Worm (Caenorhabditis elegans) whole organism, early embryonic: ENCODE measurements around the gene F19F10.1.

Experiments
- B0310.2 ChIP-seq: sonication (generic microtip); optimal IDR thresholded peaks from 2 replicates; lab custom pipeline; 2016; ENCODE audit warnings: mild to moderate bottlenecking, missing genetic modification characterization, missing compliant biosample characterization
- F13C5.2 ChIP-seq: sonication (generic microtip); optimal IDR thresholded peaks from 2 replicates; lab custom pipeline; 2017; ENCODE audit warnings: mild to moderate bottlenecking, missing genetic modification characterization, inconsistent platforms, missing compliant biosample characterization
- aly-1 ChIP-seq: sonication (generic microtip); optimal IDR thresholded peaks from 2 replicates; lab custom pipeline; 2016; ENCODE audit warnings: missing genetic modification characterization, missing compliant biosample characterization
- ama-1 ChIP-seq: fragments of 150-350 bp; optimal IDR thresholded peaks from 2 replicates; lab custom pipeline; 2014
- ceh-13 ChIP-seq: fragments of 200-800 bp; sonication (Bioruptor generic); optimal IDR thresholded peaks from 2 replicates; lab custom pipeline; 2018; ENCODE audit warnings: mild to moderate bottlenecking, missing genetic modification characterization, missing compliant biosample characterization
- ceh-36 ChIP-seq: sonication (generic microtip); optimal IDR thresholded peaks from 2 replicates; lab custom pipeline; 2016; ENCODE audit warnings: missing genetic modification characterization, inconsistent platforms, missing compliant biosample characterization
- ets-7 ChIP-seq: sonication (generic microtip); optimal IDR thresholded peaks from 2 replicates; lab custom pipeline; 2016; ENCODE audit warnings: missing genotype, missing genetic modification characterization, missing compliant biosample characterization
- flt-1 ChIP-seq: fragments of 200-800 bp; sonication (Bioruptor generic); IDR thresholded peaks from 2 replicates; pipeline ENCODE4 v1.3.6; 2022; ENCODE audit warnings: missing genetic modification characterization, missing compliant biosample characterization
- hmbx-1 ChIP-seq: sonication (generic microtip); optimal IDR thresholded peaks from 2 replicates; lab custom pipeline; 2016; ENCODE audit warnings: mild to moderate bottlenecking, missing genetic modification characterization, missing compliant biosample characterization
- hmg-4 ChIP-seq: fragments of 200-800 bp; sonication (Bioruptor generic); optimal IDR thresholded peaks from 2 replicates; lab custom pipeline; 2018; ENCODE audit warnings: mild to moderate bottlenecking, missing genetic modification characterization, missing compliant biosample characterization
- hnd-1 ChIP-seq: sonication (generic microtip); optimal IDR thresholded peaks from 2 replicates; lab custom pipeline; 2016; ENCODE audit warnings: missing genetic modification characterization, missing compliant biosample characterization
- pes-1 ChIP-seq: fragments of 200-800 bp; sonication (Bioruptor generic); IDR thresholded peaks from 2 replicates; pipeline ENCODE4 v1.3.6; 2022; ENCODE audit warnings: missing genetic modification reagents, missing genetic modification characterization, missing compliant biosample characterization
- scrt-1 ChIP-seq: fragments of 200-800 bp; sonication (Bioruptor generic); IDR thresholded peaks from 2 replicates; pipeline ENCODE4 v1.3.6; 2022; ENCODE audit warnings: missing genetic modification characterization, missing compliant biosample characterization
- sea-1 ChIP-seq: fragments of 200-800 bp; sonication (Bioruptor generic); conservative IDR thresholded peaks from 2 replicates; pipeline ENCODE4 v1.3.6; 2022; ENCODE audit warnings: missing genetic modification characterization, missing compliant biosample characterization
- tbx-11 ChIP-seq: fragments of 200-800 bp; sonication (Bioruptor generic); IDR thresholded peaks from 2 replicates; pipeline ENCODE4 v1.3.6; 2022; ENCODE audit warnings: missing genetic modification characterization, missing compliant biosample characterization
- tbx-37 ChIP-seq: fragments of 200-800 bp; sonication (Bioruptor generic); conservative IDR thresholded peaks from 2 replicates; pipeline ENCODE4 v1.3.6; 2022; ENCODE audit warnings: missing genetic modification reagents, missing genetic modification characterization, missing compliant biosample characterization
- tra-4 ChIP-seq: sonication (generic microtip); optimal IDR thresholded peaks from 2 replicates; lab custom pipeline; 2017; ENCODE audit warnings: missing genetic modification characterization, missing compliant biosample characterization

The F19F10.1 gene

DNA sequence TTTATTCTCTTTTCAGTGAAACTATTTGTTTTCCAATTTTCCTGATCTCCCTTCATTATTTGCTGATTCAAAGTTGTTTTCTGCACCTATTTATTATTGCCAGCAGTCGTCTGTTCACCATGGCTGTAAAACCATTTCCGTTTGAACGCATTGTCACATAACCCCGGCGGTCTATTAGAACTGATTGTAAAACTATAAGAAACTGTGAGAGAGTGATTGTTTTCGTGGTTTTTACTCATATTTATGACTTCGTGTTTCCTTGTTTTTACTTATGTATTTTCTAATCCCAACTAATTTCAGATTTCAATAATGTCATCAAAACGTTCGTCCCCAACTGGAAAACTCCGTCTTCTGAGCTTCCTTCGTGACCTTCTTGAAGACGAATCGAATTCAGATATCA lies at the start of gene F19F10.1:
Gene F19F10.1, plus strand, starts transcription at position 301 of the 400 bp plus-strand sequence.
- no peak for TF ChIP-seq hnd-1 (tag; lab: Kevin White, UChicago)

DNA sequence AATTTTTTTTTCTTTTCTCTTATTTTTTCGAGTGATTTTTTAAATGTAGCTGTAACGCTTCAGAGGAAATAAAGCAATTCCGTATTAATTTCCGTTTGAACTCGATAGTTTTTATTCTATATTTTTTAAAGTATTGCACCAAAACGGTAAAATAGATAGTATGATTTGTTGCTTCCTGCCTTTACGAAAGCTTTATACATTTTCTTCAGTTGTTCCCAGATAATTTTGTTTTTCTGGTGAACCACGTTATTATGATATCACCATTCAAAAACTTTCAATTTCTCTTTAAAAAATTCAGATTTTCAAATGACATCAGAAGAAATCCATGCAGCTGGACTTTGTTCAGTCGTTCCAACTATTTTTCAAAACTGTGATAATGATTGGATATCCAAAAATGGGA lies 48.1 kb upstream of the F19F10.1 start, which contains the start of gene srb-18:
Gene srb-18, plus strand, starts transcription at position 301 of the 400 bp plus-strand sequence.
- no peak for TF ChIP-seq B0310.2 (tag; lab: Kevin White, UChicago)
- no peak for TF ChIP-seq sea-1 (GFP tag; lab: Robert Waterston, UW)
- TF ChIP-seq ceh-36 (tag; lab: Kevin White, UChicago) = no peak
- no peak for TF ChIP-seq scrt-1 (GFP tag; lab: Robert Waterston, UW)
- TF ChIP-seq ets-7 = no peak
- no peak for TF ChIP-seq hmbx-1 (tag; lab: Kevin White, UChicago)

DNA sequence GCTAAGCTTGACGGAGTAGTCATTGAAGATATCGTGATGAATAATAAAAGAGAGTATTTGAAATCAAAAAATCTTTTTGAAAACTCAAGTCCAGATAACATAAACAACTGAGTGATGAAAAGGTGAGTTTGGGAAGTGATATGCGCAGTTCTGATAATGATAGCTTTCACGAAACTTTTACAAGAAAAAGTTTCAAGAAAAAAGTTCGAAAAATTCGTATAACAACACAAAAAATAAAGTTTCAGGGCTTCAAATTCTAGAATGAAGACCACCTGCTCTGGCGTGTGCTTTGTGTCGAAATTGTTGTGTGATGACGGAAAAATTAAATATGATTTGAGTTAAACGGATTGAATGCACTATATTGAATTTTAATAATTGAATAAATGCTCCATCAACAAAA lies 43.0 kb upstream of the F19F10.1 start, which contains the start of gene srb-19:
Gene srb-19, minus strand, starts transcription at position 101 of the 400 bp plus-strand sequence.
- TF ChIP-seq aly-1 (tag; lab: Kevin White, UChicago) (no peak), tra-4 (no peak), ceh-13 (GFP tag; lab: Kevin White, UChicago) (no peak), sea-1 (GFP tag; lab: Robert Waterston, UW) (no peak), ets-7 (no peak), hmbx-1 (tag; lab: Kevin White, UChicago) (no peak), F13C5.2 (tag; lab: Kevin White, UChicago) (no peak), hmg-4 (GFP tag; lab: Kevin White, UChicago) (no peak), flt-1 (GFP tag; lab: Robert Waterston, UW) (no peak), ceh-36 (tag; lab: Kevin White, UChicago) (no peak)

DNA sequence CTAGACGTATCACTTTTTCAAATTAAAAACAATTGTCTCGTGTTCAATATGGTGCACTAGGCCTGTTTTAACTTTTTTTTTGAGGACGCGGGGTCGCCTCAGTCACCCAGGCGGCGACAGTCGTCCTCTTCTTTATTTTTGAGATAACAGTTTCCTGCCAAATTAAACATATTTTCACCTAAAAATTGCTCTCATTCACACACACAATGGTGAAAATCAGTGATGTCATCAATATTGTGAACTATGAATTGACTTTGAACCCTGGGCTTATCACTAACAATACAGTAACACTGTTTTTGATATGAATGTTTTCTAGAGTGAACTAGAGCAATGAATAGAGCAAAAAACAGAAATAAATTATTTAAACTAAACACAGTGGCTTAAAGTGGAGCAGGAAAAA lies 41.7 kb upstream of the F19F10.1 start:
- TF ChIP-seq tbx-11 (GFP tag; lab: Robert Waterston, UW) (no peak), tra-4 (no peak), aly-1 (tag; lab: Kevin White, UChicago) (no peak), ceh-13 (GFP tag; lab: Kevin White, UChicago) (no peak), flt-1 (GFP tag; lab: Robert Waterston, UW) (no peak), scrt-1 (GFP tag; lab: Robert Waterston, UW) (no peak), ets-7 (no peak), hmg-4 (GFP tag; lab: Kevin White, UChicago) (no peak), ama-1 (lab: Kevin White, UChicago) (no peak), hnd-1 (tag; lab: Kevin White, UChicago) (no peak), B0310.2 (tag; lab: Kevin White, UChicago) (no peak), F13C5.2 (tag; lab: Kevin White, UChicago) (no peak), hmbx-1 (tag; lab: Kevin White, UChicago) (no peak), ceh-36 (tag; lab: Kevin White, UChicago) (no peak), tbx-37 (GFP tag; lab: Robert Waterston, UW) (no peak)

DNA sequence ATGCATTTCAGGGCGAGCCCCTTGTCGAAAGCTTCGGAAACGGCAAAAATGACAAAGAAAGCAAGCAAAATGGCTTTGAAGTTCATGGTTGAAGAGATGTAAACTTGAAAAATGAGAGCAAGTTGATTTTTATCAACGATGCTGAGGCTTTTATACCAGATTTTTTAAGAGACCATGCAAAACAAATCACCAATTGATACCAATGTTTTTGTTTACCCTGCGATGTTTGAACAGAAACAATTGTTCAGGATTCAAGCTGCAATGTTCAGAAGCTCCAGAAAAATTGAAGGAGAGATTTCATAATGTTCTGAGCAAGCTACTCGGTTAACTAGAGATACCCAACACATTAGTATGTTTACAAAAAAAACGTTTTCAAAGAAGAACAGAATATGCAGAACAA lies 40.8 kb upstream of the F19F10.1 start, which contains the start of gene C54F6.15:
Gene C54F6.15, minus strand, starts transcription at position 101 of the 400 bp plus-strand sequence.
- TF ChIP-seq ceh-36 (tag; lab: Kevin White, UChicago) (no peak), pes-1 (GFP tag; lab: Robert Waterston, UW) (no peak), hmbx-1 (tag; lab: Kevin White, UChicago) (no peak), flt-1 (GFP tag; lab: Robert Waterston, UW) (no peak), ceh-13 (GFP tag; lab: Kevin White, UChicago) (no peak), F13C5.2 (tag; lab: Kevin White, UChicago) (no peak), hnd-1 (tag; lab: Kevin White, UChicago) (no peak), ets-7 (no peak), tbx-37 (GFP tag; lab: Robert Waterston, UW) (no peak), sea-1 (GFP tag; lab: Robert Waterston, UW) (no peak), hmg-4 (GFP tag; lab: Kevin White, UChicago) (no peak)

DNA sequence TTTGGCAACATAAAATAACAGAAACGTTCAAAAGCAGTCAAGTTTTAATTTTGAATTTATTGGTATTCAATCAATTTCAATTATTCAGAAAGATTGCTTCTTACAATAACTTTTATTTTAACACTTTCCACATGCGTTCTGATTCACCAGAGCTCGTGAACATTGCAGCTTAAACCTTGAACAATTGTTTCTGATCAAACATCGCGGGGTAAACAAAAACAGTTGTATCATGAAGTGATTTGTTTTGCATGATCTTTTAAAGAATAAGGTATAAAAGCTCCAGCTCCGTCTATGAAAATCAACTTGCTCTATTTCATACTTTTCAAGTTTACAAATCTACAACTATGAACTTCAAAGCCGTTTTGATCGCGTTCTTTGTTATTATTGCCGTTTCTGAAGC lies 39.7 kb upstream of the F19F10.1 start, which contains the start of gene C54F6.6:
Gene C54F6.6, plus strand, starts transcription at position 301 of the 400 bp plus-strand sequence.
- no peak for TF ChIP-seq hmbx-1 (tag; lab: Kevin White, UChicago)
- no peak for TF ChIP-seq pes-1 (GFP tag; lab: Robert Waterston, UW)
- no peak for TF ChIP-seq tbx-37 (GFP tag; lab: Robert Waterston, UW)
- TF ChIP-seq ets-7 = no peak
- TF ChIP-seq ceh-36 (tag; lab: Kevin White, UChicago) = no peak
- no peak for TF ChIP-seq scrt-1 (GFP tag; lab: Robert Waterston, UW)
- TF ChIP-seq hmg-4 (GFP tag; lab: Kevin White, UChicago) = no peak
- no peak for TF ChIP-seq ama-1 (lab: Kevin White, UChicago)
- TF ChIP-seq tbx-11 (GFP tag; lab: Robert Waterston, UW) = no peak
- TF ChIP-seq flt-1 (GFP tag; lab: Robert Waterston, UW) = no peak
- TF ChIP-seq hnd-1 (tag; lab: Kevin White, UChicago) = no peak
- TF ChIP-seq ceh-13 (GFP tag; lab: Kevin White, UChicago) = no peak
- TF ChIP-seq tra-4 = no peak

DNA sequence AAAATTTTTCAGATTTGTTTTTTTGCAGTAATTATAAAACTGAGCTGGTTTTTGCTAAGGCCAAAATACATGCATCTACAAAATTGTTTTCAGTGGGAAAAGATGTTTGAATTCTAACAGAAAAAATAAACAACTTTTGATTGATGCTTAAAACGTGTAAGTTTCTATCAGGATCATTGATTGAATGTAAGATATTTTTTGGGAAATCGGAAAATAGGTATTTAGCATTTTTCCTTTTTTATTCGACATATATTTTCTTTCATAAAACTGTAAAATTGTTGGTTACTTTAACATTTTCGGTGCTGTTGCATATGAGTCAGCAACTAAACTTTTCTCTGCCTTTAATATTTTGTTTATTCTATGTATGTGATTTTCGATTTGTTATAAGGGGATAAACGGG lies 38.6 kb upstream of the F19F10.1 start, which contains the start of gene C54F6.20:
Gene C54F6.20, plus strand, starts transcription at position 301 of the 400 bp plus-strand sequence.
- no peak for TF ChIP-seq flt-1 (GFP tag; lab: Robert Waterston, UW)

DNA sequence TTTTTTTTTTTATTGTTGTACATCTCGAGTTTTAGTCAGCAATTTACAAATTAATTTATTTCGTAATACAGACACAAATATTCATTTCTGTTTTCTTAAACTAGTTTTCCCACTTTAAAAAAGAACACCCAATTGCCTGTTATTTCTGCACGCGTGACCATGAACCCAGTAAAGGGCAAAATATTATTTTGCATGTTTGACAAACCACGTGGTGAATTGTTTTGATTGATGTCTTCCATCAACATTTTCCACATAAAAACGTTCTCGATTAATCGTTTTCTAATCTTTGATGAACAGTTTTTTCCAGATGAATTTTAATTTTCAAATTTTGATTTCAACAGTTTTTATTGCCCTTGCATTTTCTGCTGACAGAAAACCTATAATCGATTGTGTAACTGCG lies 37.4 kb upstream of the F19F10.1 start, which contains the start of gene C54F6.18:
Gene C54F6.18, plus strand, starts transcription at position 301 of the 400 bp plus-strand sequence.
- TF ChIP-seq F13C5.2 (tag; lab: Kevin White, UChicago) (no peak), tra-4 (no peak), hmg-4 (GFP tag; lab: Kevin White, UChicago) (no peak), hmbx-1 (tag; lab: Kevin White, UChicago) (no peak), sea-1 (GFP tag; lab: Robert Waterston, UW) (no peak), ceh-13 (GFP tag; lab: Kevin White, UChicago) (no peak)
